Worm (Caenorhabditis elegans): ENCODE results near the gene toe-2.

Gene toe-2

DNA sequence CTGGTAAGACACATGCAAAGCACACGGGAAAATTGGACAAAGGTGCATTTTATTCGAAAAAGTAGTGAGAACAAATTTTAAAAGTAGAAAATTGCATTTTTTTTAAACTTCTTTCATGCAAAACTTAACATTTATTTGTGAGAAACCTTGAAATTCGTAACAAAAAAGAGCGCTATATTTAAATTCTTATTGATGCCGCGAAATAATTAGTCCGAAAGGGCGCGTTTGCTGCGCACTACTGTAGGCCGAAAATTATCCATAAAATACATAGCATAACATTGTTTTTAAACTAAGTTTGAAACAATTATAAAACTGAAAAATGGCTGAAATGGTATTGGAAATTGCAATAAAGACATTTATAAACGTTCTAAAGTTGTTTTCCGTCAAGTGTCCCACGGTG is 1.5 kb downstream of the toe-2 start:
- TF ChIP-seq lsy-2 (tag; optimal IDR thresholded peaks at IDR 0.05) = peak; percentile 72
- TF ChIP-seq unc-62 (GFP tag; optimal IDR thresholded peaks at IDR 0.05) = no peak

DNA sequence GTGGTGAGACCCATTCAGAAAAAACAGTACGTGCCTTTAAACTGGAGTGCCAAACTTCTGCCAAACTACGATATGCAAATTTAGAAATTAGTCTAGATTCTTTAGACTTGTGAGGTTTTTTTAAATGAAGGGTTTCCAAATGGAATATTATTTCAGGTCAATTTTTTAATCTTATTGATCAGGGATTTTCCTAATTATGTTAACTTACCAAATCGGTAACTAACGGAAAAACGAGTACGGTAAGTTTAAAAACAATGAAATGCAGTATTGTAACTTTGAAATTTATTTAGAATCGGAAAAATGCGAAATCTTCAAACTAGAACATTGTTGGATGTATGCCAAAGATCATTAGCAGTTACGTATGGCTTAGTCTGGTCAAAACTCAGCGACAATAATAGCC is 4.9 kb downstream of the toe-2 start, which contains the start of gene C56E6.7:
C56E6.7 (plus strand) TSS at position 301 of the 400 bp plus-strand sequence.
- no peak for TF ChIP-seq flh-1 (GFP tag; optimal IDR thresholded peaks at IDR 0.05)

DNA sequence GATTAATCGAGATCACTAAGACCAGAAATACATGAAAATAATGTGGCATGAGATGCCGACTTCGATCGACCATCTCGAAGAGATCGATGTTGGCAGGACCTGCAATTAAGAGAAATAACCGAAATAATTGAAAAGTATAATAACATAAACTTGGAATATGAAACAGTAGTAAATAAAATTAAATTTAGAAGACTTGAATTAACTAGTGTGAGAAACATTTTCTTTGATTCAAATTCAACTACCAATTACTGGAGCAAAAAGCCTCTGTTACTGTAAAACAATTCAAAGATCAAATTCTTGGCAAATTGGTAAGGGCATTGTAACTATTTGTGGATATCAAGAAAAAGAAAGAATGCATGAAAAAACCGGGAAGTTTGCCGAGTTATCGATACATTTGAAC is 7.3 kb downstream of the toe-2 start, which contains the start of gene R05G9R.1:
R05G9R.1 (minus strand) TSS at position 101 of the 400 bp plus-strand sequence.
- TF ChIP-seq cnd-1 (tag; optimal IDR thresholded peaks at IDR 0.05) (no peak), lsy-2 (tag; optimal IDR thresholded peaks at IDR 0.05) (no peak)

DNA sequence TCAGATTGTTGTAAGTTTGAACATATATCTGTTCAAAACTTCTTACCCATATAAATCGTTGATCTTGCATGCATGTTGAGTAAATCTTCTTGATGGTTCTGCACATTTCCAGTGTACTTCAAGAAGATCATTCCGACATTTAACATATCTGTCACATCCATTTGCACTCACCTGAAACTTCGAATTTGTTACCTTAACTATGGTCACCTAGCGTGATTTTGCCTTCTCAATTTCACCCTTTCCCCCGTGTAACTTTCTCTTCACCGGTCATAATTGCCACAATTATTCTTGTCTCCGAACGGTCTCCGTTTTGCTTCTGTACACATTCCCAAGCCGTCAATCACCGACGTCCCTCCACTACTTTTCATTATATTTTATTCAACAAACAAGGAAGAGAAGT is 7.8 kb downstream of the toe-2 start:
- no peak for TF ChIP-seq ztf-11 (tag; optimal IDR thresholded peaks at IDR 0.05)
- no peak for TF ChIP-seq elt-1 (tag; optimal IDR thresholded peaks at IDR 0.05; ENCODE audit: borderline replicate concordance, insufficient read depth)
- TF ChIP-seq blmp-1 (tag; optimal IDR thresholded peaks at IDR 0.05) = no peak
- TF ChIP-seq M03D4.4 (tag; optimal IDR thresholded peaks at IDR 0.05) = no peak
- no peak for TF ChIP-seq pha-4 (tag; optimal IDR thresholded peaks at IDR 0.05)
- no peak for TF ChIP-seq cnd-1 (tag; optimal IDR thresholded peaks at IDR 0.05)

DNA sequence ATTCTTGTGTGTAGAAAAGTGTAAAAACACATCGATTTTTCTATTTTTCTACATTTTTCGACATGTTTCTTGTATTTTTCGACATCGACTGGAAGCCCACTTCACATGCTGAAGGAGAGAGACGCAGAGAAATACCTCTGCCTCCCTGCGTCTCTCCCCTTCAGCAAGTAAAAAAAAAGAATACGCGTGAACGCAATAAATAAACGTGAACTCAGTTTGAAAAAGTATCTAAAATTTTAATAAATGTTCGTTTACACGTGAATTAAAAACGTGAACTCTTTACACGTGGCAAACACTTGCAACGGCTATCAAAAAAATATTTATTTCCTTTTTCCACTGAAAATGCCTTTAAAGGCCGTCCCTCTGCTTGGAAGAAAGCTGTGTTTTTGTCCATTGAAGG is 18.4 kb downstream of the toe-2 start, which contains the start of gene R05G9.1:
R05G9.1 (plus strand) TSS at position 343 of the 400 bp plus-strand sequence.
- TF ChIP-seq lin-32 (GFP tag; optimal IDR thresholded peaks at IDR 0.05) = no peak
- no peak for TF ChIP-seq mab-5 (tag; optimal IDR thresholded peaks at IDR 0.05)
- TF ChIP-seq ztf-11 (tag; optimal IDR thresholded peaks at IDR 0.05) = no peak
- no peak for TF ChIP-seq nhr-28 (tag; optimal IDR thresholded peaks at IDR 0.05)
- no peak for TF ChIP-seq nhr-237 (tag; optimal IDR thresholded peaks at IDR 0.05)
- no peak for TF ChIP-seq hlh-1 (tag; optimal IDR thresholded peaks at IDR 0.05)
- no peak for TF ChIP-seq mep-1 (tag; optimal IDR thresholded peaks at IDR 0.05)
- TF ChIP-seq bed-3 (GFP tag; optimal IDR thresholded peaks at IDR 0.05) = no peak
- TF ChIP-seq unc-62 (GFP tag; optimal IDR thresholded peaks at IDR 0.05) = no peak
- no peak for TF ChIP-seq lin-13 (tag; optimal IDR thresholded peaks at IDR 0.05)
- no peak for TF ChIP-seq pha-4 (tag; optimal IDR thresholded peaks at IDR 0.05)
- TF ChIP-seq drap-1 (GFP tag; optimal IDR thresholded peaks at IDR 0.05) = no peak
- no peak for TF ChIP-seq snpc-4 (tag; optimal IDR thresholded peaks at IDR 0.05)
- no peak for TF ChIP-seq flh-1 (GFP tag; optimal IDR thresholded peaks at IDR 0.05)
- TF ChIP-seq blmp-1 (tag; optimal IDR thresholded peaks at IDR 0.05) = no peak

DNA sequence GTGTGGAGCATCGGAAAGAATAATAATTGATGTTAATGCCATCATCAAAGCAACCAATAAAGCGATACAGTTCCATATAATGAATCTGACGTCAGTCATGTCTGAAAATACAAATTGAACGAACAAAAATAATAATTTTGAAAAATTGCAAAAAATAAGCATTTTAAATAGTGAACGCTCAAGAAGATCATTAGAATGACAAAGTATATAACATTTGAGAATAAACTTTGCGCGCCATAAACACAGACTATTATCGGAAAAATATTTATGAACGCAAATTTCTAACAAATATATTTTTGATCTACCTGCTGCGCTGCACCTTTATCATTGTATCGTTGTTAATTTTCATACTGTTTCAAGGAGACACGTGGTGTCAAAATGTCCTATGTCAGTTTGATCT is 19.8 kb downstream of the toe-2 start, which contains the start of gene R05G9.3:
R05G9.3 (minus strand) TSS at position 101 of the 400 bp plus-strand sequence.
- TF ChIP-seq lsy-2 (tag; optimal IDR thresholded peaks at IDR 0.05) = no peak
- TF ChIP-seq unc-62 (GFP tag; optimal IDR thresholded peaks at IDR 0.05) = no peak
- TF ChIP-seq cnd-1 (tag; optimal IDR thresholded peaks at IDR 0.05) = no peak

DNA sequence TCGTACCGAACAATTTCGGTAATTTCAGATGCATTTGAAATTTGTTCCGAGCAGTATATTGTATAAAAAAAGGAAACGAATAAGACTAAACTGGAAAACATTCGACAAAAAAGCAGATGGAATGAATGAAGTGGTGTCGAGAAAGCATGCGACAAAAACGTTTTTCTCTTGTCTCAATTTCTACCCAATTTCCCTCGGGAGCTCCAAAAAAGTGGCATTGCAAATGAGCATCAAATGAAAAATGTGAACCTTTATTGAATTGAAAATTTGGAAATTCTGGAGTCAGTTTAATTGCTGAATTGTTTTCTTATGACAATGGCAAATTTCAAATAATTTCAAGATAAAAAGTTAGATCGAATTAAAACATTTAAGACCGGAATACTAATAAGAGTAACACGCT is 21.0 kb downstream of the toe-2 start, which contains the start of gene R05G9.5:
R05G9.5 (minus strand) TSS at position 101 of the 400 bp plus-strand sequence.
- TF ChIP-seq unc-62 (GFP tag; optimal IDR thresholded peaks at IDR 0.05) = no peak
- TF ChIP-seq flh-1 (GFP tag; optimal IDR thresholded peaks at IDR 0.05) = no peak
- TF ChIP-seq nhr-76 (tag; optimal IDR thresholded peaks at IDR 0.05) = no peak

DNA sequence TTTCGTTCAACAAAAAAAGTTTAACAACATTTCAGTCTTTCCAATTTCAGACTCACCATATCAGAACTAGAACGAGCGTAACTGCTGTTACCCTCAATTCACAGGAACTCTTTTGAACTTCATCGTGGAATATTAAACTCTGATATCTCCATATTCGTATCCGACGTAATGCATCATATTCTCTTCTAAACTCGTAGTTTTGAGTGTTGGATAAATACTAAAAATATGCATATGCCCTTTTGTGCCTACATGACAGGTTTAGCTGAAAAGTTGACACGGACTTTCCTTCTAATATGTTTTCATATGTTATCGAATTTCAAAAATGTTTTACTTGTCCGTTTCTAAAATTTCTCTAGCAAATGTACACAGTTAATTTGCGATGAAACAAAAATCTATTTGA is 22.1 kb downstream of the toe-2 start, which contains the start of gene twk-49:
twk-49 (minus strand) TSS at position 101 of the 400 bp plus-strand sequence.
- no peak for TF ChIP-seq elt-1 (tag; optimal IDR thresholded peaks at IDR 0.05; ENCODE audit: borderline replicate concordance, insufficient read depth)
- TF ChIP-seq cnd-1 (tag; optimal IDR thresholded peaks at IDR 0.05) = no peak
- no peak for TF ChIP-seq nhr-76 (tag; optimal IDR thresholded peaks at IDR 0.05)
- no peak for TF ChIP-seq unc-120 (tag; optimal IDR thresholded peaks at IDR 0.05; ENCODE audit: poor library complexity, severe bottlenecking)
- no peak for TF ChIP-seq ces-1 (GFP tag; optimal IDR thresholded peaks at IDR 0.05)
- TF ChIP-seq unc-62 (GFP tag; optimal IDR thresholded peaks at IDR 0.05) = no peak
- TF ChIP-seq elt-3 (tag; optimal IDR thresholded peaks at IDR 0.05) = no peak
- TF ChIP-seq nhr-2 (tag; optimal IDR thresholded peaks at IDR 0.05) = no peak
- no peak for TF ChIP-seq unc-39 (tag; optimal IDR thresholded peaks at IDR 0.05)
- no peak for TF ChIP-seq ceh-39 (tag; optimal IDR thresholded peaks at IDR 0.05)

Measured in whole organism, mixed stage, embryonic.